Worm (Caenorhabditis elegans) whole organism, early embryonic: ENCODE data around the gene strd-1.

ENCODE experiments used
- F13C5.2 ChIP-seq: sonication (generic microtip); optimal IDR thresholded peaks from 2 replicates; lab custom pipeline; 2017; ENCODE audit warnings: mild to moderate bottlenecking, missing genetic modification characterization, inconsistent platforms, missing compliant biosample characterization
- ama-1 ChIP-seq: fragments of 150-350 bp; optimal IDR thresholded peaks from 2 replicates; lab custom pipeline; 2014
- ets-7 ChIP-seq: sonication (generic microtip); optimal IDR thresholded peaks from 2 replicates; lab custom pipeline; 2016; ENCODE audit warnings: missing genotype, missing genetic modification characterization, missing compliant biosample characterization
- flt-1 ChIP-seq: fragments of 200-800 bp; sonication (Bioruptor generic); IDR thresholded peaks from 2 replicates; pipeline ENCODE4 v1.3.6; 2022; ENCODE audit warnings: missing genetic modification characterization, missing compliant biosample characterization
- hmbx-1 ChIP-seq: sonication (generic microtip); optimal IDR thresholded peaks from 2 replicates; lab custom pipeline; 2016; ENCODE audit warnings: mild to moderate bottlenecking, missing genetic modification characterization, missing compliant biosample characterization
- scrt-1 ChIP-seq: fragments of 200-800 bp; sonication (Bioruptor generic); IDR thresholded peaks from 2 replicates; pipeline ENCODE4 v1.3.6; 2022; ENCODE audit warnings: missing genetic modification characterization, missing compliant biosample characterization
- tbx-37 ChIP-seq: fragments of 200-800 bp; sonication (Bioruptor generic); conservative IDR thresholded peaks from 2 replicates; pipeline ENCODE4 v1.3.6; 2022; ENCODE audit warnings: missing genetic modification reagents, missing genetic modification characterization, missing compliant biosample characterization
- tra-4 ChIP-seq: sonication (generic microtip); optimal IDR thresholded peaks from 2 replicates; lab custom pipeline; 2017; ENCODE audit warnings: missing genetic modification characterization, missing compliant biosample characterization

DNA sequence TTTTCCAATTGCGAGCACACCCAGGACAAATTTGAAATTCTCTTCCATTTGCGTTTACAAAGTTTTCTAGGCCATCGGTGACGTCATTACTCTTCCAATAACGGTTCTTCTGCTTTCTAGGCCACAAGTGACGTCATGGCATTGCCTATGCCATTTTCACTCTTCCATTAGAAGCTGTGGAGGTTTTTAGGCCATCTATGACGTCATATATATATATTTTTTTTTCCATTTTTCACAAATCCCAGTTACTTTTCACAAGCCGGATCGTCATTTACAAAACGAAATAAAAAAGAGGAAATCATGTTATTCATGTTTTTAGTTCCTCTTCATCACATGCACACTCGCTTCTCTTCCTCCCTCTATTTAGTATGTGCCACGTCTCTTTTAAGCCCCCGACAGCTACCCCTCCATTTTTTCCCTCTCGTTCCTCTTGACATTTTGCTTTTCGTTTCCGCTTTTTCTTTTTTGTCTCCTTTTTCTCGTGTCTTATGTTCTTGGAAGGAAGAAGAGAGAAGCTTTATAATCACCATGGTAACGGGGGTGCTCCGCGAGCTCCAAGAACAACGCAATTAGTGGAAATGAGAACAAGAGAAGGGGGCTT, 44.1 kb upstream of the strd-1 start:
- TF ChIP-seq scrt-1 (no peak), F13C5.2 (no peak), hmbx-1 (tag; lab: Kevin White, UChicago) (no peak), ets-7 (tag; lab: Kevin White, UChicago) (no peak), ama-1 (lab: Kevin White, UChicago) (no peak), tra-4 (tag; lab: Kevin White, UChicago) (no peak), flt-1 (GFP tag; lab: Robert Waterston, UW) (no peak), tbx-37 (GFP tag; lab: Robert Waterston, UW) (no peak)
